Worm (Caenorhabditis elegans) whole organism, young adult: ENCODE measurements around the gene egg-2.
A peak's percentile ranks its signal among the peaks of the same experiment; 100 is the strongest.

Experiments used
- C06A6.2 ChIP-seq: fragments of 200-800 bp; sonication (Bioruptor generic); conservative IDR thresholded peaks from 2 replicates; pipeline ENCODE4 v1.3.6; 2022; ENCODE audit warnings: missing genetic modification characterization, missing compliant biosample characterization
- C17E4.6 ChIP-seq: fragments of 200-800 bp; sonication (Bioruptor generic); IDR thresholded peaks from 2 replicates; pipeline ENCODE4 v1.3.6; 2022; ENCODE audit warnings: missing genetic modification reagents, missing genetic modification characterization, missing compliant biosample characterization
- D2030.7 ChIP-seq: fragments of 200-800 bp; sonication (Bioruptor generic); IDR thresholded peaks from 2 replicates; pipeline ENCODE4 v1.3.6; 2022; ENCODE audit warnings: missing genetic modification reagents, missing genetic modification characterization, missing compliant biosample characterization
- F22D6.2 ChIP-seq: sonication (generic microtip); optimal IDR thresholded peaks from 2 replicates; lab custom pipeline; 2016; ENCODE audit warnings: mild to moderate bottlenecking, missing genetic modification characterization, missing compliant biosample characterization
- F33H1.4 ChIP-seq: fragments of 200-800 bp; sonication (Bioruptor generic); IDR thresholded peaks from 2 replicates; pipeline ENCODE4 v1.3.6; 2022; ENCODE audit warnings: missing genetic modification reagents, missing genetic modification characterization, missing compliant biosample characterization
- F57A8.1 ChIP-seq: fragments of 200-800 bp; sonication (Bioruptor generic); optimal IDR thresholded peaks from 2 replicates; lab custom pipeline; 2018; ENCODE audit warnings: mild to moderate bottlenecking, missing genetic modification characterization, moderate library complexity, missing compliant biosample characterization
- F57C9.4 ChIP-seq: sonication (generic microtip); optimal IDR thresholded peaks from 2 replicates; lab custom pipeline; 2017; ENCODE audit warnings: mild to moderate bottlenecking, missing genetic modification characterization, missing compliant biosample characterization
- Y53G8AR.9 ChIP-seq: fragments of 200-800 bp; sonication (Bioruptor generic); conservative IDR thresholded peaks from 2 replicates; pipeline ENCODE4 v1.3.6; 2022; ENCODE audit warnings: missing genetic modification reagents, missing genetic modification characterization, missing compliant biosample characterization
- atf-7 ChIP-seq: sonication (generic microtip); optimal IDR thresholded peaks from 2 replicates; lab custom pipeline; 2017; ENCODE audit warnings: mild to moderate bottlenecking, missing genetic modification characterization, missing compliant biosample characterization
- attf-3 ChIP-seq: fragments of 200-800 bp; sonication (Bioruptor generic); conservative IDR thresholded peaks from 2 replicates; pipeline ENCODE4 v1.3.6; 2022; ENCODE audit warnings: missing genetic modification reagents, missing genetic modification characterization, missing compliant biosample characterization
- attf-5 ChIP-seq: fragments of 200-800 bp; sonication (Bioruptor generic); optimal IDR thresholded peaks from 2 replicates; lab custom pipeline; 2018; ENCODE audit warnings: mild to moderate bottlenecking, missing genetic modification characterization, missing compliant biosample characterization
- attf-6 ChIP-seq: fragments of 200-800 bp; sonication (Bioruptor generic); IDR thresholded peaks from 2 replicates; pipeline ENCODE4 v1.3.6; 2022; ENCODE audit warnings: missing genetic modification reagents, missing genetic modification characterization, missing compliant biosample characterization
- cebp-1 ChIP-seq, 2 experiments: fragments of 200-800 bp in 1 of 2; sonication (Bioruptor generic) in 1 of 2; sonication (generic microtip) in 1 of 2; IDR thresholded peaks in 1 of 2; optimal IDR thresholded peaks in 1 of 2; 2 replicates each; pipeline versions ENCODE4 v1.3.6 to Lab custom; 2017 to 2022; ENCODE audit warnings: missing compliant biosample characterization in 2 of 2, missing genetic modification characterization in 2 of 2, mild to moderate bottlenecking in 1 of 2, missing genetic modification reagents in 1 of 2, moderate library complexity in 1 of 2
- ceh-27 ChIP-seq: fragments of 200-800 bp; sonication (Bioruptor generic); optimal IDR thresholded peaks from 2 replicates; lab custom pipeline; 2018; ENCODE audit warnings: mild to moderate bottlenecking, missing genetic modification characterization, moderate library complexity, missing compliant biosample characterization
- ceh-91 ChIP-seq: fragments of 200-800 bp; sonication (Bioruptor generic); IDR thresholded peaks from 2 replicates; pipeline ENCODE4 v1.3.6; 2022; ENCODE audit warnings: missing genetic modification reagents, missing genetic modification characterization, missing compliant biosample characterization
- dox-1 ChIP-seq: fragments of 200-800 bp; sonication (Bioruptor generic); IDR thresholded peaks from 2 replicates; pipeline ENCODE4 v1.3.6; 2022; ENCODE audit warnings: missing genetic modification reagents, missing genetic modification characterization, missing compliant biosample characterization
- dpff-1 ChIP-seq: sonication (generic microtip); optimal IDR thresholded peaks from 2 replicates; lab custom pipeline; 2017; ENCODE audit warnings: mild to moderate bottlenecking, missing genetic modification characterization, missing compliant biosample characterization
- efl-1 ChIP-seq: fragments of 150-350 bp; optimal IDR thresholded peaks from 2 replicates; lab custom pipeline; 2014; ENCODE audit warnings: missing biosample characterization, missing genetic modification reagents, missing genetic modification characterization
- egrh-3 ChIP-seq: fragments of 200-800 bp; sonication (Bioruptor generic); IDR thresholded peaks from 2 replicates; pipeline ENCODE4 v1.3.6; 2022; ENCODE audit warnings: missing genetic modification reagents, missing genetic modification characterization, missing compliant biosample characterization
- fkh-3 ChIP-seq: sonication (generic microtip); optimal IDR thresholded peaks from 2 replicates; lab custom pipeline; 2016; ENCODE audit warnings: mild to moderate bottlenecking, missing genetic modification characterization, missing compliant biosample characterization
- him-1 ChIP-seq: sonication (generic microtip); optimal IDR thresholded peaks from 2 replicates; lab custom pipeline; 2016; ENCODE audit warnings: missing genotype, missing genetic modification reagents, missing genetic modification characterization, missing compliant biosample characterization
- hmg-1.2 ChIP-seq: fragments of 200-800 bp; sonication (Bioruptor generic); IDR thresholded peaks from 2 replicates; pipeline ENCODE4 v1.3.6; 2022; ENCODE audit warnings: missing genetic modification reagents, missing genetic modification characterization, missing compliant biosample characterization
- lin-35 ChIP-seq, 3 experiments: fragments of 150-350 bp in 2 of 3; sonication (generic microtip) in 1 of 3; optimal IDR thresholded peaks; 2 replicates each; lab custom pipeline; 2014 to 2018; ENCODE audit warnings: missing biosample characterization in 3 of 3, missing genetic modification characterization in 3 of 3, missing genetic modification reagents in 3 of 3
- lin-54 ChIP-seq: fragments of 200-800 bp; sonication (Bioruptor generic); optimal IDR thresholded peaks from 2 replicates; lab custom pipeline; 2018; ENCODE audit warnings: mild to moderate bottlenecking, missing genetic modification characterization, missing compliant biosample characterization
- lir-1 ChIP-seq: fragments of 200-800 bp; sonication (Bioruptor generic); conservative IDR thresholded peaks from 2 replicates; pipeline ENCODE4 v1.3.6; 2022; ENCODE audit warnings: missing genetic modification reagents, missing genetic modification characterization, missing compliant biosample characterization
- lsl-1 ChIP-seq: fragments of 200-800 bp; sonication (Bioruptor generic); optimal IDR thresholded peaks from 2 replicates; lab custom pipeline; 2018; ENCODE audit warnings: mild to moderate bottlenecking, missing genetic modification characterization, moderate library complexity, missing compliant biosample characterization
- lsy-27 ChIP-seq: sonication (generic microtip); optimal IDR thresholded peaks from 2 replicates; lab custom pipeline; 2017; ENCODE audit warnings: missing genetic modification characterization, mild to moderate bottlenecking, missing compliant biosample characterization, antibody characterized with exemption, missing genotype, borderline replicate concordance; ENCODE audit not compliant: insufficient read depth
- madf-6 ChIP-seq: fragments of 200-800 bp; sonication (Bioruptor generic); IDR thresholded peaks from 2 replicates; pipeline ENCODE4 v1.3.6; 2022; ENCODE audit warnings: missing genetic modification reagents, missing genetic modification characterization, missing compliant biosample characterization
- mxl-1 ChIP-seq: sonication (generic microtip); optimal IDR thresholded peaks from 2 replicates; lab custom pipeline; 2016; ENCODE audit warnings: missing genetic modification characterization, missing compliant biosample characterization
- nhr-80 ChIP-seq: sonication (generic microtip); optimal IDR thresholded peaks from 2 replicates; lab custom pipeline; 2016; ENCODE audit warnings: missing genetic modification characterization, missing compliant biosample characterization
- pbrm-1 ChIP-seq: fragments of 200-800 bp; sonication (Bioruptor generic); IDR thresholded peaks from 2 replicates; pipeline ENCODE4 v1.3.6; 2022; ENCODE audit warnings: missing genetic modification reagents, missing genetic modification characterization, missing compliant biosample characterization
- pha-4 ChIP-seq: fragments of 150-350 bp; sonication (generic microtip); optimal IDR thresholded peaks from 2 replicates; lab custom pipeline; 2014; ENCODE audit warnings: missing biosample characterization, missing genetic modification reagents, missing genetic modification characterization
- rcor-1 ChIP-seq: fragments of 200-800 bp; sonication (Bioruptor generic); IDR thresholded peaks from 2 replicates; pipeline ENCODE4 v1.3.6; 2022; ENCODE audit warnings: missing genetic modification reagents, missing genetic modification characterization, missing compliant biosample characterization
- rec-8 ChIP-seq, 2 experiments: sonication (generic microtip); optimal IDR thresholded peaks; 2 replicates each; lab custom pipeline; 2016; ENCODE audit warnings: mild to moderate bottlenecking in 2 of 2, missing genetic modification characterization in 2 of 2, missing genetic modification reagents in 2 of 2, missing genotype in 2 of 2, missing biosample characterization in 1 of 2, missing compliant biosample characterization in 1 of 2, moderate library complexity in 1 of 2
- repo-1 ChIP-seq: sonication (generic microtip); optimal IDR thresholded peaks from 2 replicates; lab custom pipeline; 2017; ENCODE audit warnings: mild to moderate bottlenecking, missing genetic modification characterization, missing compliant biosample characterization
- rpc-1 ChIP-seq, 2 experiments: fragments of 150-350 bp in 1 of 2; sonication (generic microtip) in 1 of 2; optimal IDR thresholded peaks; 2 replicates each; lab custom pipeline; 2014 to 2018; ENCODE audit warnings: missing biosample characterization in 1 of 2, missing genetic modification characterization in 1 of 2, missing genetic modification reagents in 1 of 2, missing genotype in 1 of 2
- sea-2 ChIP-seq: fragments of 200-800 bp; sonication (Bioruptor generic); IDR thresholded peaks from 2 replicates; pipeline ENCODE4 v1.3.6; 2022; ENCODE audit warnings: missing genetic modification characterization, missing compliant biosample characterization
- sptf-2 ChIP-seq: fragments of 200-800 bp; sonication (Bioruptor generic); optimal IDR thresholded peaks from 2 replicates; lab custom pipeline; 2018; ENCODE audit warnings: mild to moderate bottlenecking, missing genetic modification characterization, missing compliant biosample characterization
- tlf-1 ChIP-seq: fragments of 200-800 bp; sonication (Bioruptor generic); optimal IDR thresholded peaks from 2 replicates; lab custom pipeline; 2018; ENCODE audit warnings: mild to moderate bottlenecking, missing genetic modification characterization, missing compliant biosample characterization
- xnd-1 ChIP-seq: sonication (generic microtip); optimal IDR thresholded peaks from 2 replicates; lab custom pipeline; 2016; ENCODE audit warnings: missing genotype, missing genetic modification reagents, missing genetic modification characterization, missing compliant biosample characterization
- ztf-18 ChIP-seq: sonication (generic microtip); optimal IDR thresholded peaks from 2 replicates; lab custom pipeline; 2016; ENCODE audit warnings: missing genotype, mild to moderate bottlenecking, missing genetic modification characterization, missing compliant biosample characterization

Gene egg-2

ce11 chrIII:7060531-7061095, at the start of gene egg-2:
Gene egg-2, minus strand, starts transcription at chrIII:7060583.
- TF ChIP-seq mxl-1 (tag; lab: Kevin White, UChicago): no peak
- no peak for TF ChIP-seq C17E4.6 (GFP tag; lab: Robert Waterston, UW)
- TF ChIP-seq xnd-1 (tag; lab: Kevin White, UChicago): peak; percentile 39
- TF ChIP-seq fkh-3: no peak
- peak; percentile 55 for TF ChIP-seq lin-54 (GFP tag; lab: Kevin White, UChicago)
- TF ChIP-seq F22D6.2 (tag; lab: Kevin White, UChicago): no peak
- TF ChIP-seq him-1 (tag; lab: Kevin White, UChicago): no peak
- no peak for TF ChIP-seq rcor-1 (GFP tag; lab: Robert Waterston, UW)
- no peak for TF ChIP-seq lsy-27 (tag; lab: Kevin White, UChicago)
- TF ChIP-seq rec-8 (tag; optimal IDR thresholded peaks at IDR 0.05; lab: Kevin White, UChicago): no peak
- peak; percentile 69 for TF ChIP-seq efl-1
- TF ChIP-seq D2030.7 (GFP tag; lab: Robert Waterston, UW): peak; percentile 17; the same call in 1 of the 2 replicates
- no peak for TF ChIP-seq F57A8.1 (GFP tag; lab: Kevin White, UChicago)
- TF ChIP-seq rpc-1 (optimal IDR thresholded peaks at IDR 0.05; lab: Kevin White, UChicago): no peak
- no peak for TF ChIP-seq rpc-1 (tag; optimal IDR thresholded peaks at IDR 0.05; lab: Kevin White, UChicago)
- no peak for TF ChIP-seq attf-5
- peak; percentile 79 for TF ChIP-seq F33H1.4 (GFP tag; lab: Robert Waterston, UW)
- TF ChIP-seq ceh-91: peak; percentile 46
- TF ChIP-seq lsl-1 (GFP tag; lab: Kevin White, UChicago): peak; percentile 81
- TF ChIP-seq attf-6 (GFP tag; lab: Robert Waterston, UW): no peak
- TF ChIP-seq hmg-1.2 (GFP tag; lab: Robert Waterston, UW): peak; percentile 16; the same call in 1 of the 2 replicates
- no peak for TF ChIP-seq pha-4 (tag; lab: Kevin White, UChicago)
- TF ChIP-seq madf-6: peak; percentile 77

ce11 chrIII:7107965-7108364, 47.6 kb upstream of the egg-2 start, which contains the start of gene odd-1:
Gene odd-1, plus strand, starts transcription at chrIII:7108313.
- TF ChIP-seq F57C9.4 (tag; lab: Kevin White, UChicago): no peak
- peak; percentile 39 for TF ChIP-seq nhr-80 (tag; lab: Kevin White, UChicago)
- no peak for TF ChIP-seq atf-7 (tag; lab: Kevin White, UChicago)
- no peak for TF ChIP-seq sea-2 (GFP tag; lab: Robert Waterston, UW)
- no peak for TF ChIP-seq efl-1

- TF ChIP-seq nhr-80 (tag; lab: Kevin White, UChicago) (peak; percentile 67), sptf-2 (GFP tag; lab: Kevin White, UChicago) (no peak), attf-3 (GFP tag; lab: Robert Waterston, UW) (no peak), dox-1 (GFP tag; lab: Robert Waterston, UW) (no peak), attf-6 (GFP tag; lab: Robert Waterston, UW) (no peak), cebp-1 (GFP tag; IDR thresholded peaks at IDR 0.05; lab: Robert Waterston, UW) (no peak), cebp-1 (tag; optimal IDR thresholded peaks at IDR 0.05; lab: Kevin White, UChicago) (peak; percentile 52), attf-5 (no peak)
These were observed 46.5 kb upstream of the egg-2 start for ce11 chrIII:7106854-7107253.

- peak; percentile 90 for TF ChIP-seq tlf-1 (GFP tag; lab: Kevin White, UChicago)
- no peak for TF ChIP-seq rec-8 (tag; optimal IDR thresholded peaks at IDR 0.05; lab: Kevin White, UChicago)
- TF ChIP-seq C17E4.6 (GFP tag; lab: Robert Waterston, UW): peak; percentile 78; the same call in 1 of the 2 replicates
- no peak for TF ChIP-seq ceh-27 (GFP tag; lab: Kevin White, UChicago)
- peak; percentile 76 for TF ChIP-seq lir-1
- peak; percentile 96 for TF ChIP-seq lin-54 (GFP tag; lab: Kevin White, UChicago)
- no peak for TF ChIP-seq C06A6.2 (GFP tag; lab: Robert Waterston, UW)
- peak; percentile 21 for TF ChIP-seq ztf-18 (tag; lab: Kevin White, UChicago)
- peak; percentile 27; the same call in 1 of the 2 replicates for TF ChIP-seq pbrm-1 (GFP tag; lab: Robert Waterston, UW)
- no peak for TF ChIP-seq egrh-3
- TF ChIP-seq pha-4 (tag; lab: Kevin White, UChicago): no peak
- no peak for TF ChIP-seq dpff-1 (tag; lab: Kevin White, UChicago)
- no peak for TF ChIP-seq attf-5
- TF ChIP-seq repo-1: no peak
- peak; percentile 62 for TF ChIP-seq him-1 (tag; lab: Kevin White, UChicago)
- TF ChIP-seq lin-35 (GFP tag; optimal IDR thresholded peaks at IDR 0.05; lab: Kevin White, UChicago): peak; percentile 4 to 89 (median 58)
- peak; percentile 73; the same call in 1 of the 2 replicates for TF ChIP-seq Y53G8AR.9
These were observed 43.6 kb upstream of the egg-2 start, which contains the start of gene cpg-2 for ce11 chrIII:7103940-7104440. Gene cpg-2, minus strand, starts transcription at chrIII:7103990.
